Worm (Caenorhabditis elegans) whole organism, midembryonic: Measurements from ENCODE around the gene sdz-36.

Experiments
- T22C8.4 ChIP-seq: fragments of 200-800 bp; sonication (Bioruptor generic); IDR thresholded peaks from 2 replicates; pipeline ENCODE4 v1.3.6; 2022; ENCODE audit warnings: missing genetic modification characterization, missing compliant biosample characterization
- cog-1 ChIP-seq: sonication (generic microtip); optimal IDR thresholded peaks from 2 replicates; lab custom pipeline; 2016; ENCODE audit warnings: missing genetic modification characterization, missing compliant biosample characterization
- flt-1 ChIP-seq: fragments of 200-800 bp; sonication (Bioruptor generic); IDR thresholded peaks from 2 replicates; pipeline ENCODE4 v1.3.6; 2022; ENCODE audit warnings: missing genetic modification characterization, missing compliant biosample characterization
- klf-2 ChIP-seq: fragments of 200-800 bp; sonication (Bioruptor generic); conservative IDR thresholded peaks from 2 replicates; pipeline ENCODE4 v1.3.6; 2022; ENCODE audit warnings: missing genetic modification reagents, missing genetic modification characterization, missing compliant biosample characterization
- med-1 ChIP-seq: sonication (generic microtip); optimal IDR thresholded peaks from 2 replicates; lab custom pipeline; 2017; ENCODE audit warnings: missing genetic modification characterization, mild to moderate bottlenecking, missing compliant biosample characterization, antibody characterized with exemption, missing genetic modification reagents; ENCODE audit not compliant: insufficient read depth
- ref-1 ChIP-seq: fragments of 200-800 bp; sonication (Bioruptor generic); conservative IDR thresholded peaks from 2 replicates; pipeline ENCODE4 v1.3.6; 2022; ENCODE audit warnings: missing genetic modification reagents, missing genetic modification characterization, missing compliant biosample characterization
- tab-1 ChIP-seq: fragments of 200-800 bp; sonication (Bioruptor generic); IDR thresholded peaks from 2 replicates; pipeline ENCODE4 v1.3.6; 2022; ENCODE audit warnings: missing genetic modification characterization, missing compliant biosample characterization
- ztf-23 ChIP-seq: fragments of 200-800 bp; sonication (Bioruptor generic); IDR thresholded peaks from 2 replicates; pipeline ENCODE4 v1.3.6; 2022; ENCODE audit warnings: missing genetic modification reagents, missing genetic modification characterization, missing compliant biosample characterization
- ztf-29 ChIP-seq: fragments of 200-800 bp; sonication (Bioruptor generic); IDR thresholded peaks from 2 replicates; pipeline ENCODE4 v1.3.6; 2022; ENCODE audit warnings: missing genetic modification reagents, missing genetic modification characterization, missing compliant biosample characterization

DNA sequence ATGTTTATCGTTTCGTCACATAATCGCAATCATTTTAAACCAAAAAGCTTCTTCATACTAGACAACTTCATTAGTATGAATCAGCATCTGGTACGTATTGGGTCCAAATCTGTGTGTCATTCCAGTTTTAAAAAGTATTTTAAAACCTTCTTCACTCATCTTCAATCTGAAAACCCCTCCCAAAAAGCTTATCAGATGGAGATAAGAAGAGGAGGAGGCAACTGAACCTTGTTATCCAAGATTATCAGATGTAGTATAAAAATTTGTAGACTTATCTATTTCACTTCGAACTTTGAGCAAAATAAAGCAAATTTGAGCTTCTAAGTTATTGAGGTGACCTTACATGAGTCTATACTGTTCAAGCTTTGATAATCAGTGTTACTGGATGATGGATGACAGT, 19.1 kb downstream of the sdz-36 start, which contains the start of gene nhr-38:
- no peak for TF ChIP-seq klf-2 (GFP tag; lab: Robert Waterston, UW)
- no peak for TF ChIP-seq ref-1 (GFP tag; lab: Robert Waterston, UW)
- TF ChIP-seq ztf-23 (GFP tag; lab: Robert Waterston, UW), result no peak
- no peak for TF ChIP-seq ztf-29 (GFP tag; lab: Robert Waterston, UW)
- no peak for TF ChIP-seq tab-1 (GFP tag; lab: Robert Waterston, UW)
- TF ChIP-seq flt-1, result no peak
- TF ChIP-seq cog-1 (tag; lab: Kevin White, UChicago), result no peak
- no peak for TF ChIP-seq med-1 (GFP tag; lab: Kevin White, UChicago)
- no peak for TF ChIP-seq T22C8.4 (GFP tag; lab: Robert Waterston, UW)
